Worm (Caenorhabditis elegans): Measurements from ENCODE around the gene vha-5.

The vha-5 gene

DNA sequence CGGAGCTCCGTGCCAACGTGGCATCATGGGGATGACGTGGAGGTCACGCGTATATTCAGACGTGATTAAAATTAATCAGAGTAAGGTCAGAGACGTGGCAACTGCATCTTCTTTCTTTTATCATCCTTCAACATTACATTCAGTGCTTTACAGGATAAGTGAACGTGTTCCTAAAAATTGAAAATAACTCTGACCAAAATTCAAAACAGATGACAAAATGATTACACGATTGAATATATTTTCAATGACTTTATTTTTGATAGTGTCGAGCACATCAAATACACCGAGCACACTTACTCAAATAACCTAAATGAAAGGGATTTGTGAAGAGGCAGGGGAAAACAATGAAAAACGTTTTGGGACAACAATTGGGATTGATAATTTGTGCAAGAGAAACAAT, 17.4 kb upstream of the vha-5 start, which contains the start of gene K07H8.9:
K07H8.9 (minus strand) TSS at position 125 of the 400 bp plus-strand sequence.
- TF ChIP-seq ztf-4 (tag; optimal IDR thresholded peaks at IDR 0.05): no peak
- no peak for TF ChIP-seq dpl-1 (GFP tag; optimal IDR thresholded peaks at IDR 0.05)
- TF ChIP-seq nhr-12 (tag; optimal IDR thresholded peaks at IDR 0.05): no peak
- no peak for TF ChIP-seq nhr-84 (tag; optimal IDR thresholded peaks at IDR 0.05)
- TF ChIP-seq swsn-7 (tag; optimal IDR thresholded peaks at IDR 0.05): no peak
- TF ChIP-seq ceh-90 (tag; optimal IDR thresholded peaks at IDR 0.05): no peak
- TF ChIP-seq tlp-1 (tag; optimal IDR thresholded peaks at IDR 0.05): no peak
- no peak for TF ChIP-seq sox-4 (tag; optimal IDR thresholded peaks at IDR 0.05)
- no peak for TF ChIP-seq nhr-90 (tag; optimal IDR thresholded peaks at IDR 0.05; ENCODE audit: poor library complexity)
- TF ChIP-seq fkh-8 (tag; optimal IDR thresholded peaks at IDR 0.05): no peak
- TF ChIP-seq nhr-77 (tag; optimal IDR thresholded peaks at IDR 0.05): no peak
- TF ChIP-seq nhr-85 (tag): no peak
- TF ChIP-seq alr-1 (tag; optimal IDR thresholded peaks at IDR 0.05; ENCODE audit: borderline replicate concordance): no peak
- TF ChIP-seq snpc-4 (tag; optimal IDR thresholded peaks at IDR 0.05): no peak

ce11 chrIV:8287287-8287686, 16.5 kb upstream of the vha-5 start:
- TF ChIP-seq rnt-1 (tag; optimal IDR thresholded peaks at IDR 0.05) (no peak), tlp-1 (tag; optimal IDR thresholded peaks at IDR 0.05) (no peak), dsc-1 (tag; optimal IDR thresholded peaks at IDR 0.05) (no peak), sup-37 (GFP tag; optimal IDR thresholded peaks at IDR 0.05) (no peak), efl-1 (optimal IDR thresholded peaks at IDR 0.05) (no peak), efl-1 (GFP tag; optimal IDR thresholded peaks at IDR 0.05 in 1 of 2) (no peak), nhr-12 (tag; optimal IDR thresholded peaks at IDR 0.05) (no peak), unc-30 (tag; optimal IDR thresholded peaks at IDR 0.05) (no peak), pag-3 (tag; optimal IDR thresholded peaks at IDR 0.05; ENCODE audit: borderline replicate concordance, insufficient read depth) (no peak), ets-5 (GFP tag; IDR thresholded peaks at IDR 0.05) (no peak), Y116A8C.19 (tag; optimal IDR thresholded peaks at IDR 0.05; ENCODE audit: borderline replicate concordance) (no peak), jun-1 (tag; optimal IDR thresholded peaks at IDR 0.05) (no peak), ceh-88 (GFP tag; IDR thresholded peaks at IDR 0.05) (no peak), sptf-1 (tag; optimal IDR thresholded peaks at IDR 0.05) (no peak), elt-3 (tag; optimal IDR thresholded peaks at IDR 0.05) (no peak), aly-2 (tag; optimal IDR thresholded peaks at IDR 0.05) (no peak), xbp-1 (tag; optimal IDR thresholded peaks at IDR 0.05) (no peak)

ce11 chrIV:8289105-8289504, 14.7 kb upstream of the vha-5 start:
- TF ChIP-seq ceh-8 (GFP tag; optimal IDR thresholded peaks at IDR 0.05) (peak; percentile 1), efl-1 (optimal IDR thresholded peaks at IDR 0.05) (no peak), efl-1 (GFP tag; optimal IDR thresholded peaks at IDR 0.05 in 1 of 2) (no peak)

ce11 chrIV:8289505-8289579, 14.4 kb upstream of the vha-5 start, which contains the start of gene nucl-1:
Gene nucl-1, minus strand, starts transcription at chrIV:8289530.
- TF ChIP-seq lin-14 (GFP tag; optimal IDR thresholded peaks at IDR 0.05) (no peak), nhr-76 (tag; optimal IDR thresholded peaks at IDR 0.05) (no peak)

ce11 chrIV:8289580-8290323, 14.0 kb upstream of the vha-5 start, which contains the start of gene daf-31:
Gene daf-31, plus strand, starts transcription at chrIV:8290273.
- peak; percentile 72 to 73 for TF ChIP-seq efl-1 (optimal IDR thresholded peaks at IDR 0.05)
- peak; percentile 68 to 96 for TF ChIP-seq efl-1 (GFP tag; optimal IDR thresholded peaks at IDR 0.05 in 1 of 2)
- peak; percentile 39 for TF ChIP-seq rnt-1 (tag; optimal IDR thresholded peaks at IDR 0.05)
- TF ChIP-seq nhr-11 (tag; optimal IDR thresholded peaks at IDR 0.05): no peak
- peak; percentile 14 for TF ChIP-seq snpc-4 (tag; optimal IDR thresholded peaks at IDR 0.05)
- no peak for TF ChIP-seq aha-1 (tag; optimal IDR thresholded peaks at IDR 0.05)
- no peak for TF ChIP-seq nhr-84 (tag; optimal IDR thresholded peaks at IDR 0.05)
- no peak for TF ChIP-seq C04F5.9 (tag; optimal IDR thresholded peaks at IDR 0.05)
- peak; percentile 69 for TF ChIP-seq mep-1 (tag; optimal IDR thresholded peaks at IDR 0.05)
- TF ChIP-seq grh-1 (GFP tag; IDR thresholded peaks at IDR 0.05): no peak
- peak; percentile 64 to 86 for TF ChIP-seq lsy-2 (tag; optimal IDR thresholded peaks at IDR 0.05)
- peak; percentile 6 for TF ChIP-seq nhr-90 (tag; optimal IDR thresholded peaks at IDR 0.05; ENCODE audit: poor library complexity)
- TF ChIP-seq fkh-8 (tag; optimal IDR thresholded peaks at IDR 0.05): no peak
- peak; percentile 71 to 83 for TF ChIP-seq lin-35 (GFP tag; optimal IDR thresholded peaks at IDR 0.05)
- no peak for TF ChIP-seq nhr-28 (tag; optimal IDR thresholded peaks at IDR 0.05)
- peak; percentile 2 for TF ChIP-seq skn-1 (tag; optimal IDR thresholded peaks at IDR 0.05)
- TF ChIP-seq nhr-19 (GFP tag; conservative IDR thresholded peaks at IDR 0.05): no peak
- TF ChIP-seq isw-1 (GFP tag; IDR thresholded peaks at IDR 0.05): peak; percentile 50
- TF ChIP-seq mdl-1 (tag; optimal IDR thresholded peaks at IDR 0.05): peak in 1 of 2 experiments; percentile 20
- peak; percentile 50 for TF ChIP-seq swsn-7 (tag; optimal IDR thresholded peaks at IDR 0.05)
- peak; percentile 60 for TF ChIP-seq C16A3.4 (tag; optimal IDR thresholded peaks at IDR 0.05)
- peak; percentile 18 for TF ChIP-seq lin-15B (tag; optimal IDR thresholded peaks at IDR 0.05)

Measured in whole organism, L1 larva.